Fruit fly (Drosophila melanogaster) Kc167 (cell line): ENCODE data around the gene CG14435.

Experiments used
- Myc ChIP-seq: fragments of >200 bp; optimal IDR thresholded peaks from 2 replicates; lab custom pipeline; 2017; ENCODE audit warnings: missing external identifiers
- Sin3A ChIP-seq: fragments of >200 bp; optimal IDR thresholded peaks from 2 replicates; lab custom pipeline; 2018; ENCODE audit warnings: missing external identifiers
- h ChIP-seq: fragments of >200 bp; optimal IDR thresholded peaks from 3 replicates; lab custom pipeline; 2018; ENCODE audit warnings: missing external identifiers
- insv ChIP-seq: fragments of >200 bp; optimal IDR thresholded peaks from 3 replicates; lab custom pipeline; 2018; ENCODE audit warnings: missing external identifiers
- psq ChIP-seq: fragments of >200 bp; optimal IDR thresholded peaks from 2 replicates; lab custom pipeline; 2017; ENCODE audit warnings: missing external identifiers
- ttk ChIP-seq: sonication (Bioruptor generic); optimal IDR thresholded peaks from 2 replicates; lab custom pipeline; 2017; ENCODE audit warnings: missing external identifiers

Gene CG14435

dm6 chrX:6803880-6804484 is 39.7 kb downstream of the CG14435 start:
- TF ChIP-seq h (lab: Kevin White, UChicago): no peak
- no peak for TF ChIP-seq Myc (lab: Kevin White, UChicago)
- TF ChIP-seq psq: no peak
- no peak for TF ChIP-seq Sin3A (lab: Kevin White, UChicago)
- TF ChIP-seq insv (lab: Kevin White, UChicago): no peak
- no peak for TF ChIP-seq ttk

DNA sequence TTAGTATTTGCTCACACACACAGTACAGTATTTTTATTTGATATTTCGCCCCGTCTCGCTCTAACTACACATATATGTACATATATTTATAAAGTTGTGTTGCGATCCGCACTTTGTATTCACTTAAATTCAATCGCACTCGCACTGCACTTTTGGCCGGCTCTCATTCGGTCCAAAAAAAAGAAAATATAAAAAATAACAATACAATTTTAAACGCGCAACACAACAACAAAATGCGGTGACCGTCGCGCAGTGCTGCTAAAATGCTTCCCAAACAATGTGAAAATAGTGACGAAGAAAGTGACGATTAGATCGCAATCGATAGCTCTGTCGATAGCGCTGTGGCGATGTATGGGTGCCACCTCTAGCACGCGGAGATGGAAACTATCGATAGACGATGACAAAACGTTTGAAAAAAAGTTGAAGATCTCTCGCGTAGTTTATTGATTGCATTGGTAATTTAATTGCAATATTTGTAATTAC is 40.4 kb downstream of the CG14435 start, which contains the start of the genes C3G and pod1:
TSS of gene C3G (minus strand) at position 282 of the 483 bp plus-strand sequence.
TSS of gene pod1 (plus strand) at position 373 of the 483 bp plus-strand sequence.
- TF ChIP-seq psq: no peak
- no peak for TF ChIP-seq Myc (lab: Kevin White, UChicago)
- TF ChIP-seq h (lab: Kevin White, UChicago): no peak
- no peak for TF ChIP-seq Sin3A (lab: Kevin White, UChicago)
- no peak for TF ChIP-seq insv (lab: Kevin White, UChicago)
- no peak for TF ChIP-seq ttk

DNA sequence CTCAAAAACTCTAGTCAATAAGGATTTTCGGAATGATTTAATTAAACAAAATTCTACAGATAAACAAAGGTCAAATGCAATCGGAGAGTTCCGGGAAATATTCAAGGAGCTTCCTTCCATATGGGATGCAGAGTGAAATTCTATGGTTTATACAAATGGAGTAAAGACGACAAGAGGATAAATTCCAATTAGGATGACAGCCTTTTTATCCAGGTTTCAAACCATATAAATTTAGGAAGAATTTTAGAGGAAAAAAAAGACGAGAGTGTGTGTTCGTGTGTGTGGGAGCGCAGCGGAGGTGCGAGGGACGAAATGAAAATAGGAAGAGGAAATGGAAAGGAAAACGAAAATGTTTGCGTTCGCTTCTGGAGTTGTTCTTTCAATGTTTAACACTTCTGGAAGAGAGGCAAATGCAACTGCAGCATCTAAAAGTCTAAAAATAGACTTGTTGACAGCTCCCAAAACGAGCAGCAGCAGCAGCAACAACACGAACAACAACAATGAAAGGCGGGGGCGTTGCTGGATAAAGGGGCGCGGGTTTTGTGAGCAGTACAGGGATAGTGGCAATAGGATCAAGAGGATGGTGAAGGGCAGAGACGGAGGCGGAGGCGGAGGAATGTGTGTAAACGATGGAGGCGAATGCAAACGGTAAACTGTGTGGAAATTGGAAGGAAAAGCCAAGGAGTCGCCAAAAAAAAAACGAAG is 41.2 kb downstream of the CG14435 start:
- TF ChIP-seq h (lab: Kevin White, UChicago) (no peak), psq (no peak), insv (lab: Kevin White, UChicago) (no peak), ttk (no peak), Myc (lab: Kevin White, UChicago) (no peak), Sin3A (lab: Kevin White, UChicago) (no peak)

dm6 chrX:6800726-6801296 is 42.9 kb downstream of the CG14435 start:
- TF ChIP-seq ttk (no peak), psq (no peak), Sin3A (lab: Kevin White, UChicago) (no peak), h (lab: Kevin White, UChicago) (no peak), Myc (lab: Kevin White, UChicago) (no peak), insv (lab: Kevin White, UChicago) (no peak)

- TF ChIP-seq psq (no peak), insv (lab: Kevin White, UChicago) (no peak), ttk (no peak), Sin3A (lab: Kevin White, UChicago) (no peak), h (lab: Kevin White, UChicago) (no peak), Myc (lab: Kevin White, UChicago) (no peak)
Measured at dm6 chrX:6799261-6800022, 44.3 kb downstream of the CG14435 start.

DNA sequence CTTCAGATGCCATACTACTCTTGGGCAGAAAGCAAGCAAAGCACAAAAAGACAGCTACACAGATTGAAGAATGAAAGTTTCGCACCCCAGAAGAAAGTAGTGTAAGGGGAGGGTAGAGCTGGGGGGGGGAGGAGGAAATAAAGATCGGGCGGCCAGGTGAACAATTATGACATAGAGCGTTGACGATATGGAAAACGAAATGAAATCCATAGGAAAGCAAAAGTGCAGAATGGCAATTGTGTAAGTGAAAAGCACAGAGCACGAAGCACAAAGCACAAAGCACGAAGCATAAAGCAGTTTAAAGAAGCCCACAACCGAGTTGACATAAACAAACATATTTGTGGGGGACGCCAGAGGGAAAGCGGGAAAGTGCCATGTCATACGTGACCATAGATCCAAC is 46.7 kb downstream of the CG14435 start:
- no peak for TF ChIP-seq insv (lab: Kevin White, UChicago)
- no peak for TF ChIP-seq h (lab: Kevin White, UChicago)
- no peak for TF ChIP-seq ttk
- no peak for TF ChIP-seq psq

- TF ChIP-seq psq: no peak
- TF ChIP-seq insv (lab: Kevin White, UChicago): no peak
- no peak for TF ChIP-seq h (lab: Kevin White, UChicago)
- TF ChIP-seq Sin3A (lab: Kevin White, UChicago): no peak
- TF ChIP-seq ttk: no peak
- TF ChIP-seq Myc (lab: Kevin White, UChicago): no peak
Measured at dm6 chrX:6795987-6796691, 47.6 kb downstream of the CG14435 start.

dm6 chrX:6794826-6795225 is 48.9 kb downstream of the CG14435 start:
- TF ChIP-seq psq (no peak), Sin3A (lab: Kevin White, UChicago) (no peak), Myc (lab: Kevin White, UChicago) (no peak), h (lab: Kevin White, UChicago) (no peak), insv (lab: Kevin White, UChicago) (no peak)

- TF ChIP-seq ttk: no peak
Measured at dm6 chrX:6794190-6794589, 49.5 kb downstream of the CG14435 start.

DNA sequence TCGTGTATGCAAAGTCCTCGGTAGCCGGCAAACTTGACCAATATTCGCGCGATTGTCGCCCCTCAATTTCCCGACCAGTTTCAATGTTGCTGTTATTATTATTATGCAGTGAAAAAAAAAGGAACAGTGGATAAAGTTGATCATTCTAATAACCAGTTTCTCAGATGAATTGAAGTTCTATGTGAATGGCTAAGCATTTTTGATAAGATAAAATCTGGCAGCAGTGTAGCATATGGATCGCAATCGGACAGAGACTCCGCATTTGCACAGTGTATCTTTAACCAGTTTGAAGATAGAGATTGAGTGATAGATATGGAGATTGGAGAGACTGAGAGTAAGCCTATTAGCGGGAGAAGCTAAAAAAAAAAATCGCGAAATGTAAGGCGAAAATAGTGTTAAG is 50.3 kb downstream of the CG14435 start:
- TF ChIP-seq psq (no peak), ttk (no peak), Sin3A (lab: Kevin White, UChicago) (no peak), insv (lab: Kevin White, UChicago) (no peak), Myc (lab: Kevin White, UChicago) (no peak), h (lab: Kevin White, UChicago) (no peak)

dm6 chrX:6792891-6793290 is 50.8 kb downstream of the CG14435 start:
- no peak for TF ChIP-seq Myc (lab: Kevin White, UChicago)
- TF ChIP-seq Sin3A (lab: Kevin White, UChicago): no peak
- TF ChIP-seq insv (lab: Kevin White, UChicago): no peak
- TF ChIP-seq psq: no peak
- no peak for TF ChIP-seq ttk
- no peak for TF ChIP-seq h (lab: Kevin White, UChicago)
